Worm (Caenorhabditis elegans) whole organism, L4 larva: ENCODE measurements around the gene Y62H9A.2.
A peak's percentile ranks its signal among the peaks of the same experiment; 100 is the strongest.

Experiments used
- F26F4.8 ChIP-seq: fragments of 200-800 bp; sonication (Bioruptor generic); conservative IDR thresholded peaks from 2 replicates; pipeline ENCODE4 v1.3.6; 2022; ENCODE audit warnings: missing genetic modification characterization, missing compliant biosample characterization
- Y5F2A.4 ChIP-seq: fragments of 200-800 bp; sonication (Bioruptor generic); optimal IDR thresholded peaks from 2 replicates; lab custom pipeline; 2018; ENCODE audit warnings: mild to moderate bottlenecking, missing genetic modification characterization, missing compliant biosample characterization
- ZK546.5 ChIP-seq, 2 experiments: sonication (generic microtip); optimal IDR thresholded peaks; 2 replicates each; lab custom pipeline; 2017; ENCODE audit warnings: missing biosample characterization in 2 of 2, missing genetic modification characterization in 2 of 2
- aha-1 ChIP-seq: fragments of 150-350 bp; peaks from one replicate; lab custom pipeline; 2014; ENCODE audit warnings: missing biosample characterization, missing genetic modification characterization
- ceh-28 ChIP-seq: fragments of 150-350 bp; optimal IDR thresholded peaks from 2 replicates; lab custom pipeline; 2014; ENCODE audit warnings: missing biosample characterization, missing genetic modification reagents, missing genetic modification characterization
- ceh-44 ChIP-seq: fragments of 200-800 bp; sonication (Bioruptor generic); IDR thresholded peaks from 2 replicates; pipeline ENCODE4 v1.3.6; 2022; ENCODE audit warnings: missing genetic modification reagents, missing genetic modification characterization, missing compliant biosample characterization
- ceh-62 ChIP-seq: sonication (generic microtip); optimal IDR thresholded peaks from 2 replicates; lab custom pipeline; 2017; ENCODE audit warnings: missing biosample characterization, missing genetic modification characterization
- ces-1 ChIP-seq: fragments of 150-350 bp; sonication (generic microtip); optimal IDR thresholded peaks from 4 replicates; lab custom pipeline; 2014; ENCODE audit warnings: missing biosample characterization, missing genetic modification reagents, missing genetic modification characterization
- cey-2 ChIP-seq: sonication (generic microtip); optimal IDR thresholded peaks from 3 replicates; lab custom pipeline; 2017; ENCODE audit warnings: missing genetic modification characterization, mild to moderate bottlenecking, missing compliant biosample characterization, antibody characterized with exemption, borderline replicate concordance; ENCODE audit not compliant: insufficient read depth
- daf-16 ChIP-seq, 3 experiments: sonication (generic microtip); optimal IDR thresholded peaks; 2 replicates each; lab custom pipeline; 2016 to 2017; ENCODE audit warnings: missing genetic modification characterization in 3 of 3, missing genetic modification reagents in 3 of 3, mild to moderate bottlenecking in 2 of 3, missing compliant biosample characterization in 2 of 3, missing biosample characterization in 1 of 3, moderate library complexity in 1 of 3
- daf-19 ChIP-seq: fragments of 200-800 bp; sonication (Bioruptor generic); conservative IDR thresholded peaks from 2 replicates; pipeline ENCODE4 v1.3.6; 2022; ENCODE audit warnings: missing genetic modification characterization, missing compliant biosample characterization
- dmd-6 ChIP-seq: fragments of 200-800 bp; sonication (Bioruptor generic); IDR thresholded peaks from 2 replicates; pipeline ENCODE4 v1.3.6; 2022; ENCODE audit warnings: missing genetic modification reagents, missing genetic modification characterization, missing compliant biosample characterization
- dmd-8 ChIP-seq: fragments of 200-800 bp; sonication (Bioruptor generic); IDR thresholded peaks from 2 replicates; pipeline ENCODE4 v1.3.6; 2022; ENCODE audit warnings: missing genetic modification characterization, missing compliant biosample characterization
- dve-1 ChIP-seq: sonication (generic microtip); optimal IDR thresholded peaks from 2 replicates; lab custom pipeline; 2017; ENCODE audit warnings: antibody characterized with exemption, mild to moderate bottlenecking, missing genetic modification characterization, missing compliant biosample characterization; ENCODE audit not compliant: insufficient read depth
- fkh-10 ChIP-seq: fragments of 150-350 bp; optimal IDR thresholded peaks from 2 replicates; lab custom pipeline; 2014; ENCODE audit warnings: missing biosample characterization, missing genetic modification reagents, missing genetic modification characterization
- gei-8 ChIP-seq: fragments of 200-800 bp; sonication (Bioruptor generic); optimal IDR thresholded peaks from 2 replicates; lab custom pipeline; 2018; ENCODE audit warnings: mild to moderate bottlenecking, missing genetic modification characterization, missing compliant biosample characterization
- lim-7 ChIP-seq: fragments of 200-800 bp; sonication (Bioruptor generic); IDR thresholded peaks from 2 replicates; pipeline ENCODE4 v1.3.6; 2022; ENCODE audit warnings: missing genetic modification characterization, missing compliant biosample characterization
- lin-1 ChIP-seq: fragments of 200-800 bp; sonication (Bioruptor generic); IDR thresholded peaks from 2 replicates; pipeline ENCODE4 v1.3.6; 2022; ENCODE audit warnings: missing genetic modification reagents, missing genetic modification characterization, missing compliant biosample characterization
- lin-38 ChIP-seq: fragments of 200-800 bp; sonication (Bioruptor generic); IDR thresholded peaks from 2 replicates; pipeline ENCODE4 v1.3.6; 2022; ENCODE audit warnings: missing genetic modification reagents, missing genetic modification characterization, missing compliant biosample characterization
- lir-3 ChIP-seq: sonication (generic microtip); optimal IDR thresholded peaks from 2 replicates; lab custom pipeline; 2016; ENCODE audit warnings: mild to moderate bottlenecking, missing genetic modification characterization, missing compliant biosample characterization
- madf-5 ChIP-seq, 2 experiments: fragments of 200-800 bp; sonication (Bioruptor generic); IDR thresholded peaks; 2 replicates each; pipeline ENCODE4 v1.3.6; 2022; ENCODE audit warnings: missing compliant biosample characterization in 2 of 2, missing genetic modification characterization in 2 of 2
- mes-2 ChIP-seq: sonication (generic microtip); optimal IDR thresholded peaks from 2 replicates; lab custom pipeline; 2016; ENCODE audit warnings: missing genotype, mild to moderate bottlenecking, missing genetic modification characterization, missing compliant biosample characterization; ENCODE audit not compliant: poor library complexity, severe bottlenecking
- mxl-3 ChIP-seq: fragments of 200-800 bp; sonication (Bioruptor generic); optimal IDR thresholded peaks from 2 replicates; lab custom pipeline; 2018; ENCODE audit warnings: mild to moderate bottlenecking, missing genetic modification characterization, missing compliant biosample characterization
- nhr-28 ChIP-seq: fragments of 150-350 bp; optimal IDR thresholded peaks from 2 replicates; lab custom pipeline; 2014; ENCODE audit warnings: missing biosample characterization, missing genetic modification characterization
- nhr-41 ChIP-seq: fragments of 200-800 bp; sonication (Bioruptor generic); IDR thresholded peaks from 2 replicates; pipeline ENCODE4 v1.3.6; 2022; ENCODE audit warnings: missing genetic modification reagents, missing genetic modification characterization, missing compliant biosample characterization
- nhr-6 ChIP-seq: fragments of 150-350 bp; optimal IDR thresholded peaks from 2 replicates; lab custom pipeline; 2014; ENCODE audit warnings: missing biosample characterization, missing genetic modification characterization
- php-3 ChIP-seq: fragments of 200-800 bp; sonication (Bioruptor generic); IDR thresholded peaks from 2 replicates; pipeline ENCODE4 v1.3.6; 2022; ENCODE audit warnings: missing genetic modification reagents, missing genetic modification characterization, missing compliant biosample characterization
- pqm-1 ChIP-seq: sonication (generic microtip); optimal IDR thresholded peaks from 2 replicates; lab custom pipeline; 2017; ENCODE audit warnings: missing biosample characterization, missing genetic modification characterization
- rbr-2 ChIP-seq: sonication (generic microtip); optimal IDR thresholded peaks from 2 replicates; lab custom pipeline; 2016; ENCODE audit warnings: missing genotype, missing genetic modification characterization, missing compliant biosample characterization
- set-16 ChIP-seq: fragments of 200-800 bp; sonication (Bioruptor generic); IDR thresholded peaks from 2 replicates; pipeline ENCODE4 v1.3.6; 2022; ENCODE audit warnings: missing genetic modification reagents, missing genetic modification characterization, missing compliant biosample characterization
- snpc-4 ChIP-seq: fragments of 150-350 bp; optimal IDR thresholded peaks from 2 replicates; lab custom pipeline; 2014; ENCODE audit warnings: missing biosample characterization, missing genetic modification characterization
- spr-1 ChIP-seq: sonication (generic microtip); optimal IDR thresholded peaks from 2 replicates; lab custom pipeline; 2016; ENCODE audit warnings: mild to moderate bottlenecking, missing genetic modification characterization, missing compliant biosample characterization
- unc-130 ChIP-seq: sonication (generic microtip); optimal IDR thresholded peaks from 2 replicates; lab custom pipeline; 2016; ENCODE audit warnings: missing genetic modification reagents, missing genetic modification characterization, missing compliant biosample characterization
- unc-62 ChIP-seq, 3 experiments: fragments of 150-350 bp in 1 of 3; sonication (generic microtip); optimal IDR thresholded peaks in 2 of 3; peaks in 1 of 3; 1 replicate in 1 of 3; 2 replicates in 2 of 3; lab custom pipeline; 2014 to 2017; ENCODE audit warnings: missing biosample characterization in 3 of 3, missing genetic modification characterization in 3 of 3, missing genetic modification reagents in 3 of 3, missing genotype in 1 of 3
- zfp-2 ChIP-seq: sonication (generic microtip); optimal IDR thresholded peaks from 2 replicates; lab custom pipeline; 2016; ENCODE audit warnings: mild to moderate bottlenecking, missing genetic modification characterization, missing compliant biosample characterization
- zip-11 ChIP-seq: fragments of 200-800 bp; sonication (Bioruptor generic); IDR thresholded peaks from 2 replicates; pipeline ENCODE4 v1.3.6; 2022; ENCODE audit warnings: missing genetic modification characterization, missing compliant biosample characterization
- ztf-11 ChIP-seq: fragments of 150-350 bp; optimal IDR thresholded peaks from 2 replicates; lab custom pipeline; 2014; ENCODE audit warnings: missing biosample characterization, missing genetic modification characterization

Gene Y62H9A.2

ce11 chrX:11856214-11856613 is 21.8 kb downstream of the Y62H9A.2 start:
- no peak for TF ChIP-seq ZK546.5 (tag; optimal IDR thresholded peaks at IDR 0.05; lab: Kevin White, UChicago)
- peak in 1 of 2 experiments; percentile 90 for TF ChIP-seq unc-62 (GFP tag; optimal IDR thresholded peaks at IDR 0.05 in 1 of 2; lab: Kevin White, UChicago)
- no peak for TF ChIP-seq unc-62 (tag; optimal IDR thresholded peaks at IDR 0.05; lab: Kevin White, UChicago)
- no peak for TF ChIP-seq lim-7 (GFP tag; lab: Robert Waterston, UW)

- TF ChIP-seq lir-3 (tag; lab: Kevin White, UChicago) (no peak), rbr-2 (no peak), madf-5 (GFP tag; IDR thresholded peaks at IDR 0.05; lab: Robert Waterston, UW) (no peak), lin-1 (GFP tag; lab: Robert Waterston, UW) (no peak), fkh-10 (no peak), lin-38 (GFP tag; lab: Robert Waterston, UW) (no peak), unc-130 (no peak), ceh-62 (tag; lab: Kevin White, UChicago) (no peak)
Measured at ce11 chrX:11854903-11855302, 23.1 kb downstream of the Y62H9A.2 start, which contains the start of gene F54F7.8. Gene F54F7.8, minus strand, starts transcription at chrX:11855003.

- TF ChIP-seq daf-19 (GFP tag; lab: Robert Waterston, UW), result no peak
- TF ChIP-seq F26F4.8, result no peak
- peak; percentile 51 for TF ChIP-seq nhr-28 (tag; lab: Kevin White, UChicago)
- TF ChIP-seq Y5F2A.4 (GFP tag; lab: Kevin White, UChicago), result no peak
- no peak for TF ChIP-seq php-3
- no peak for TF ChIP-seq ceh-28 (tag; lab: Kevin White, UChicago)
- TF ChIP-seq gei-8 (GFP tag; lab: Kevin White, UChicago), result no peak
- TF ChIP-seq pqm-1 (tag; lab: Kevin White, UChicago), result peak; percentile 53
- no peak for TF ChIP-seq dmd-8 (GFP tag; lab: Robert Waterston, UW)
- no peak for TF ChIP-seq aha-1 (tag; lab: Kevin White, UChicago)
- TF ChIP-seq dmd-6 (GFP tag; lab: Robert Waterston, UW), result peak; percentile 30; the same call in 1 of the 2 replicates
- TF ChIP-seq mxl-3 (GFP tag; lab: Kevin White, UChicago), result no peak
- TF ChIP-seq ceh-44, result no peak
- no peak for TF ChIP-seq snpc-4 (tag; lab: Kevin White, UChicago)
- TF ChIP-seq lir-3 (tag; lab: Kevin White, UChicago), result no peak
- TF ChIP-seq zfp-2 (tag; lab: Kevin White, UChicago), result no peak
- peak; percentile 48 for TF ChIP-seq dve-1 (tag; lab: Kevin White, UChicago)
- no peak for TF ChIP-seq cey-2 (tag; lab: Kevin White, UChicago)
- no peak for TF ChIP-seq ztf-11 (tag; lab: Kevin White, UChicago)
- TF ChIP-seq nhr-41 (GFP tag; lab: Robert Waterston, UW), result no peak
- TF ChIP-seq daf-16 (GFP tag; optimal IDR thresholded peaks at IDR 0.05; lab: Kevin White, UChicago), result no peak
- peak; percentile 37 for TF ChIP-seq daf-16 (tag; optimal IDR thresholded peaks at IDR 0.05; lab: Kevin White, UChicago)
- no peak for TF ChIP-seq zip-11
- no peak for TF ChIP-seq mes-2 (tag; lab: Kevin White, UChicago)
- no peak for TF ChIP-seq set-16
- TF ChIP-seq spr-1 (tag; lab: Kevin White, UChicago), result no peak
- no peak for TF ChIP-seq nhr-6 (tag; lab: Kevin White, UChicago)
- TF ChIP-seq, all 104 proteins: peak for 5
Measured at ce11 chrX:11854432-11854831, 23.6 kb downstream of the Y62H9A.2 start.

- TF ChIP-seq ces-1 (GFP tag; lab: Kevin White, UChicago), result no peak
- TF ChIP-seq aha-1 (tag; lab: Kevin White, UChicago), result peak; percentile 61
Measured at ce11 chrX:11852494-11852893, 25.5 kb downstream of the Y62H9A.2 start, which contains the start of gene xtr-1. Gene xtr-1, plus strand, starts transcription at chrX:11852794.
